Worm (Caenorhabditis elegans) whole organism, L1 larva: Measurements from ENCODE around the gene athp-1.

Experiments used
- C16A3.4 ChIP-seq: fragments of 150-350 bp; optimal IDR thresholded peaks from 2 replicates; lab custom pipeline; 2014; ENCODE audit warnings: missing biosample characterization, missing genetic modification characterization
- F16B12.6 ChIP-seq: fragments of 150-350 bp; optimal IDR thresholded peaks from 2 replicates; lab custom pipeline; 2014; ENCODE audit warnings: missing biosample characterization, missing genetic modification characterization
- aha-1 ChIP-seq: fragments of 150-350 bp; optimal IDR thresholded peaks from 2 replicates; lab custom pipeline; 2014; ENCODE audit warnings: missing biosample characterization, missing genetic modification characterization
- aly-2 ChIP-seq: fragments of 150-350 bp; optimal IDR thresholded peaks from 2 replicates; lab custom pipeline; 2014; ENCODE audit warnings: missing biosample characterization, missing genetic modification characterization
- blmp-1 ChIP-seq: fragments of 150-350 bp; optimal IDR thresholded peaks from 2 replicates; lab custom pipeline; 2014; ENCODE audit warnings: missing biosample characterization, missing genetic modification characterization
- ceh-8 ChIP-seq: fragments of 200-800 bp; sonication (Bioruptor generic); optimal IDR thresholded peaks from 2 replicates; lab custom pipeline; 2018; ENCODE audit warnings: mild to moderate bottlenecking, missing genetic modification characterization, moderate library complexity, missing compliant biosample characterization
- ceh-82 ChIP-seq, 3 experiments: fragments of 150-350 bp in 1 of 3; sonication (generic microtip) in 2 of 3; optimal IDR thresholded peaks; 2 replicates each; lab custom pipeline; 2014 to 2017; ENCODE audit warnings: missing biosample characterization in 3 of 3, missing genetic modification characterization in 3 of 3
- ceh-90 ChIP-seq: sonication (generic microtip); optimal IDR thresholded peaks from 2 replicates; lab custom pipeline; 2016; ENCODE audit warnings: missing genetic modification characterization, missing compliant biosample characterization
- ces-1 ChIP-seq: fragments of 150-350 bp; optimal IDR thresholded peaks from 2 replicates; lab custom pipeline; 2014; ENCODE audit warnings: missing biosample characterization, missing genetic modification reagents, missing genetic modification characterization
- dpl-1 ChIP-seq, 3 experiments: fragments of 150-350 bp in 2 of 3; sonication (generic microtip) in 1 of 3; optimal IDR thresholded peaks; 2 replicates each; lab custom pipeline; 2014 to 2017; ENCODE audit warnings: missing biosample characterization in 3 of 3, missing genetic modification characterization in 3 of 3, missing genetic modification reagents in 3 of 3
- dsc-1 ChIP-seq: sonication (generic microtip); optimal IDR thresholded peaks from 2 replicates; lab custom pipeline; 2016; ENCODE audit warnings: mild to moderate bottlenecking, missing genetic modification characterization, missing compliant biosample characterization
- efl-1 ChIP-seq, 4 experiments: fragments of 150-350 bp; optimal IDR thresholded peaks in 3 of 4; peaks in 1 of 4; 1 replicate in 1 of 4; 2 replicates in 3 of 4; lab custom pipeline; 2014; ENCODE audit warnings: missing biosample characterization in 2 of 4, missing genetic modification characterization in 2 of 4, missing genetic modification reagents in 2 of 4
- efl-3 ChIP-seq: fragments of 200-800 bp; sonication (Bioruptor generic); optimal IDR thresholded peaks from 2 replicates; lab custom pipeline; 2018; ENCODE audit warnings: mild to moderate bottlenecking, missing genetic modification characterization, missing compliant biosample characterization
- egl-13 ChIP-seq: sonication (generic microtip); optimal IDR thresholded peaks from 2 replicates; lab custom pipeline; 2016; ENCODE audit warnings: missing genotype, missing genetic modification reagents, missing genetic modification characterization, missing compliant biosample characterization
- elt-2 ChIP-seq: sonication (generic microtip); optimal IDR thresholded peaks from 2 replicates; lab custom pipeline; 2016; ENCODE audit warnings: missing genetic modification characterization, mild to moderate bottlenecking, inconsistent platforms, missing compliant biosample characterization, missing genetic modification reagents
- elt-3 ChIP-seq, 6 experiments: fragments of 150-350 bp in 1 of 6; sonication (generic microtip); optimal IDR thresholded peaks; 2 replicates each; lab custom pipeline; 2017 to 2018; ENCODE audit warnings: missing biosample characterization in 6 of 6, missing genetic modification characterization in 6 of 6, inconsistent platforms in 1 of 6
- fkh-10 ChIP-seq: sonication (generic microtip); optimal IDR thresholded peaks from 2 replicates; lab custom pipeline; 2017; ENCODE audit warnings: missing biosample characterization, missing genetic modification reagents, missing genetic modification characterization
- jun-1 ChIP-seq: fragments of 150-350 bp; optimal IDR thresholded peaks from 2 replicates; lab custom pipeline; 2014; ENCODE audit warnings: missing biosample characterization, missing genetic modification reagents, missing genetic modification characterization
- lin-15B ChIP-seq: fragments of 150-350 bp; sonication (generic microtip); optimal IDR thresholded peaks from 3 replicates; lab custom pipeline; 2014; ENCODE audit warnings: missing biosample characterization, missing genetic modification characterization
- lin-35 ChIP-seq, 2 experiments: fragments of 150-350 bp; optimal IDR thresholded peaks; 2 replicates each; lab custom pipeline; 2014; ENCODE audit warnings: missing biosample characterization in 2 of 2, missing genetic modification characterization in 2 of 2, missing genetic modification reagents in 2 of 2
- lir-3 ChIP-seq: sonication (generic microtip); optimal IDR thresholded peaks from 2 replicates; lab custom pipeline; 2016; ENCODE audit warnings: mild to moderate bottlenecking, missing genetic modification characterization, moderate library complexity, missing compliant biosample characterization; ENCODE audit not compliant: poor library complexity
- mab-9 ChIP-seq: fragments of 200-800 bp; sonication (Bioruptor generic); IDR thresholded peaks from 2 replicates; pipeline ENCODE4 v1.3.6; 2022; ENCODE audit warnings: missing genetic modification reagents, missing genetic modification characterization, missing compliant biosample characterization
- nhr-12 ChIP-seq: sonication (generic microtip); optimal IDR thresholded peaks from 2 replicates; lab custom pipeline; 2017; ENCODE audit warnings: missing biosample characterization, missing genetic modification characterization
- nhr-19 ChIP-seq: fragments of 200-800 bp; sonication (Bioruptor generic); conservative IDR thresholded peaks from 2 replicates; pipeline ENCODE4 v1.3.6; 2022; ENCODE audit warnings: missing genetic modification characterization, missing compliant biosample characterization
- nhr-237 ChIP-seq: fragments of 150-350 bp; optimal IDR thresholded peaks from 2 replicates; lab custom pipeline; 2014; ENCODE audit warnings: missing biosample characterization, missing genetic modification characterization
- nhr-47 ChIP-seq: sonication (generic microtip); optimal IDR thresholded peaks from 2 replicates; lab custom pipeline; 2016; ENCODE audit warnings: mild to moderate bottlenecking, missing genetic modification characterization, moderate library complexity, missing compliant biosample characterization
- nhr-71 ChIP-seq: sonication (generic microtip); optimal IDR thresholded peaks from 2 replicates; lab custom pipeline; 2016; ENCODE audit warnings: mild to moderate bottlenecking, missing genetic modification characterization, moderate library complexity, missing compliant biosample characterization
- nhr-85 ChIP-seq: sonication (generic microtip); peaks from one replicate; lab custom pipeline; 2016; ENCODE audit warnings: missing genetic modification characterization, inconsistent platforms, missing compliant biosample characterization
- pag-3 ChIP-seq: sonication (generic microtip); optimal IDR thresholded peaks from 2 replicates; lab custom pipeline; 2017; ENCODE audit warnings: missing genetic modification characterization, mild to moderate bottlenecking, missing compliant biosample characterization, antibody characterized with exemption, borderline replicate concordance; ENCODE audit not compliant: insufficient read depth
- pax-3 ChIP-seq: fragments of 200-800 bp; sonication (Bioruptor generic); optimal IDR thresholded peaks from 2 replicates; lab custom pipeline; 2018; ENCODE audit warnings: mild to moderate bottlenecking, missing genetic modification characterization, moderate library complexity, missing compliant biosample characterization
- skn-1 ChIP-seq: fragments of 150-350 bp; optimal IDR thresholded peaks from 2 replicates; lab custom pipeline; 2014; ENCODE audit warnings: missing biosample characterization, missing genetic modification characterization
- snpc-4 ChIP-seq: fragments of 150-350 bp; optimal IDR thresholded peaks from 2 replicates; lab custom pipeline; 2014; ENCODE audit warnings: missing biosample characterization, missing genetic modification characterization
- snu-23 ChIP-seq: sonication (generic microtip); optimal IDR thresholded peaks from 2 replicates; lab custom pipeline; 2016; ENCODE audit warnings: missing genetic modification characterization, missing compliant biosample characterization
- sptf-1 ChIP-seq: fragments of 150-350 bp; optimal IDR thresholded peaks from 2 replicates; lab custom pipeline; 2014; ENCODE audit warnings: missing biosample characterization, missing genetic modification characterization
- swsn-7 ChIP-seq: sonication (generic microtip); optimal IDR thresholded peaks from 2 replicates; lab custom pipeline; 2016; ENCODE audit warnings: missing genetic modification characterization, missing compliant biosample characterization
- tbx-2 ChIP-seq: sonication (generic microtip); optimal IDR thresholded peaks from 2 replicates; lab custom pipeline; 2016; ENCODE audit warnings: missing genetic modification characterization, missing compliant biosample characterization
- tlp-1 ChIP-seq: fragments of 150-350 bp; optimal IDR thresholded peaks from 2 replicates; lab custom pipeline; 2014; ENCODE audit warnings: missing biosample characterization, missing genetic modification characterization
- unc-130 ChIP-seq: fragments of 150-350 bp; optimal IDR thresholded peaks from 2 replicates; lab custom pipeline; 2017; ENCODE audit warnings: missing biosample characterization, missing genetic modification characterization, inconsistent platforms
- unc-30 ChIP-seq: sonication (generic microtip); optimal IDR thresholded peaks from 2 replicates; lab custom pipeline; 2017; ENCODE audit warnings: missing biosample characterization, missing genetic modification characterization
- unc-86 ChIP-seq: sonication (generic microtip); optimal IDR thresholded peaks from 2 replicates; lab custom pipeline; 2016; ENCODE audit warnings: missing genetic modification characterization, missing compliant biosample characterization
- unc-98 ChIP-seq: fragments of 200-800 bp; sonication (Bioruptor generic); IDR thresholded peaks from 2 replicates; pipeline ENCODE4 v1.3.6; 2022; ENCODE audit warnings: missing genetic modification characterization, missing compliant biosample characterization
- vab-15 ChIP-seq: sonication (generic microtip); optimal IDR thresholded peaks from 2 replicates; lab custom pipeline; 2017; ENCODE audit warnings: missing genotype, mild to moderate bottlenecking, missing genetic modification characterization, missing compliant biosample characterization
- xbp-1 ChIP-seq: sonication (generic microtip); optimal IDR thresholded peaks from 2 replicates; lab custom pipeline; 2016; ENCODE audit warnings: missing genetic modification characterization, missing compliant biosample characterization
- zip-4 ChIP-seq: fragments of 200-800 bp; sonication (Bioruptor generic); optimal IDR thresholded peaks from 2 replicates; lab custom pipeline; 2018; ENCODE audit warnings: mild to moderate bottlenecking, missing genetic modification characterization, moderate library complexity, missing compliant biosample characterization

The athp-1 gene

ce11 chrIII:10881996-10882395 is 430 bp downstream of the athp-1 start (continued):
- TF ChIP-seq pag-3 (tag; lab: Kevin White, UChicago) = no peak
- TF ChIP-seq vab-15 (tag; lab: Kevin White, UChicago) = peak; percentile 2
- TF ChIP-seq zip-4 = no peak
- TF ChIP-seq fkh-10 (GFP tag; lab: Kevin White, UChicago) = no peak
- TF ChIP-seq efl-3 (GFP tag; lab: Kevin White, UChicago) = no peak
- TF ChIP-seq C16A3.4 (tag; lab: Kevin White, UChicago) = peak; percentile 59
- no peak for TF ChIP-seq unc-30 (tag; lab: Kevin White, UChicago)
- 0 out of 2 replicates have a peak, but pooled peaks have one; percentile 25 for TF ChIP-seq mab-9 (GFP tag; lab: Robert Waterston, UW)
- peak; percentile 84 for TF ChIP-seq snu-23
- TF ChIP-seq jun-1 (tag; lab: Kevin White, UChicago) = peak; percentile 35
- peak; percentile 49 to 74 (median 72) for TF ChIP-seq ceh-82 (tag; optimal IDR thresholded peaks at IDR 0.05; lab: Kevin White, UChicago)
- TF ChIP-seq ceh-90 (tag; lab: Kevin White, UChicago) = no peak

DNA sequence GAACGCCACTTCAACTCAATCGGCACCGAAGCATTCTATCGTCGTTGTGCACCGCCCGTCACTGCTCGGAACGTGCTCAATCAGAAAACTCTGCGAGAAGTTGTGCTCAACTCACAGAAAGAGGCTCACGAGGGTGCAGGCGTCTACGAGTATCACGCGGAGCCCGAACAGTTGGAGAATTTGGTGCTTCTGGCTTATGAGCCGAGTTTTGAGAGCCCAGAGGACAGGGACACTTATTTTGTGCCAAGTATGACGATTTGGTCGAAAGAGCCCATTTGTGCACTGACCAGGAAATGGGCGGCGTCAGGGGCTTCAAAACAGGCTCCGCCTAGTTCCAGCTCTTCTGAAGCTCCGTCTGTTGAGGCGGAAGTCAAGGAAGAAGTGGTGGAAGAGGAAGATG is 7.3 kb downstream of the athp-1 start:
- TF ChIP-seq unc-86 (tag; lab: Kevin White, UChicago) (no peak), blmp-1 (tag; lab: Kevin White, UChicago) (no peak), lir-3 (no peak), nhr-12 (tag; lab: Kevin White, UChicago) (no peak), aha-1 (tag; lab: Kevin White, UChicago) (no peak), nhr-19 (no peak), pag-3 (tag; lab: Kevin White, UChicago) (no peak), egl-13 (tag; lab: Kevin White, UChicago) (no peak), sptf-1 (tag; lab: Kevin White, UChicago) (no peak), unc-130 (tag; lab: Kevin White, UChicago) (no peak), jun-1 (tag; lab: Kevin White, UChicago) (no peak), unc-30 (tag; lab: Kevin White, UChicago) (no peak), swsn-7 (tag; lab: Kevin White, UChicago) (no peak), tbx-2 (tag; lab: Kevin White, UChicago) (no peak), aly-2 (no peak), tlp-1 (tag; lab: Kevin White, UChicago) (no peak)
- TF ChIP-seq, all 84 proteins: peak for 0

ce11 chrIII:10894220-10894619 is 12.7 kb downstream of the athp-1 start, which contains the start of gene fbxb-87:
fbxb-87 (plus strand) TSS chrIII:10894520.
- TF ChIP-seq elt-3 (tag; optimal IDR thresholded peaks at IDR 0.05; lab: Kevin White, UChicago) (no peak), jun-1 (tag; lab: Kevin White, UChicago) (no peak), ceh-8 (GFP tag; lab: Kevin White, UChicago) (no peak), unc-98 (GFP tag; lab: Robert Waterston, UW) (no peak), snu-23 (no peak), skn-1 (tag; lab: Kevin White, UChicago) (no peak), tbx-2 (tag; lab: Kevin White, UChicago) (no peak), unc-30 (tag; lab: Kevin White, UChicago) (no peak), nhr-237 (tag; lab: Kevin White, UChicago) (no peak), lir-3 (no peak), nhr-47 (tag; lab: Kevin White, UChicago) (no peak), elt-2 (tag; lab: Kevin White, UChicago) (no peak)

DNA sequence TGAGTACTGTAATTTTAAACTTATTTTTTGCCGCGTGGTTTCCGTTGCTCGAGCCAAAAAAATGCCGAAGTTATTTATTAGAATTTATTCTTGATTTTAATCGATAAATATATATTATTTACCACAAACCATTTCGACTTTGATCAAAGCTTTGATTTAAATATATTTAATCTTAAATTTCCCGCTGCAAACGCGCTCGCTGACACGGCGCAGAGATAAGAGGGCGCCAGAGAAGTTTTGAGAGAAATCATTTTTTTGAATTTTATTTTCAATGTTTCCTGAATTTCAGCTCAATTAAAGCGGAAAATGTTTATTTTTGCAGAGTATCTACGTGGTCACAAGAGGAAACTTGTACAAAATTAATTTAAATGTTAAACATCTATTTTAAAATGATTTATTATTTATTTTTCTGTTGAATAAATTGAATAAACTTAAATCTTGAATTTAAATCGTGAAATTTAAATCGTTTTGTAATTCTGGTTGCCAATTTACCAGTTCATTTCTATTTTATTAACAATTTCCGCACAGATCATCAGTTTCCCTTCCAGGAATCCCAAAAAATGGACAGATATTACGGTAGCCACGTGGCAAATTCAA is 14.3 kb downstream of the athp-1 start, which contains the start of gene com-1:
TSS of gene com-1 (plus strand) at position 547 of the 597 bp plus-strand sequence.
- TF ChIP-seq snpc-4 (peak; percentile 22), lin-15B (tag; lab: Kevin White, UChicago) (peak; percentile 60), C16A3.4 (tag; lab: Kevin White, UChicago) (peak; percentile 39), pax-3 (no peak), F16B12.6 (tag; lab: Kevin White, UChicago) (no peak), lin-35 (GFP tag; optimal IDR thresholded peaks at IDR 0.05; lab: Kevin White, UChicago) (peak; percentile 58 to 67), nhr-47 (tag; lab: Kevin White, UChicago) (peak; percentile 46), dpl-1 (GFP tag; optimal IDR thresholded peaks at IDR 0.05; lab: Kevin White, UChicago) (peak; percentile 30 to 72 (median 42)), swsn-7 (tag; lab: Kevin White, UChicago) (peak; percentile 29), xbp-1 (peak; percentile 14), ceh-82 (tag; optimal IDR thresholded peaks at IDR 0.05; lab: Kevin White, UChicago) (peak in 2 of 3 experiments; percentile 56 to 59), aly-2 (no peak), nhr-71 (tag; lab: Kevin White, UChicago) (peak; percentile 53), skn-1 (tag; lab: Kevin White, UChicago) (peak; percentile 42), dsc-1 (tag; lab: Kevin White, UChicago) (peak; percentile 15), nhr-85 (tag; lab: Kevin White, UChicago) (no peak), ces-1 (GFP tag; lab: Kevin White, UChicago) (no peak), efl-1 (optimal IDR thresholded peaks at IDR 0.05; lab: Kevin White, UChicago) (peak; percentile 53 to 63), efl-1 (GFP tag; optimal IDR thresholded peaks at IDR 0.05 in 1 of 2; lab: Kevin White, UChicago) (peak; percentile 61 to 93)
